Worm (Caenorhabditis elegans): Measurements from ENCODE around the gene pgph-1.

The pgph-1 gene

ce11 chrV:5726463-5726862, 26.9 kb downstream of the pgph-1 start, which contains the start of gene K09H11.4:
K09H11.4 (minus strand) TSS chrV:5726563.
- TF ChIP-seq ceh-58 (GFP tag; IDR thresholded peaks at IDR 0.05): no peak

- no peak for TF ChIP-seq hlh-26 (GFP tag; conservative IDR thresholded peaks at IDR 0.05)
- TF ChIP-seq rcor-1 (GFP tag; IDR thresholded peaks at IDR 0.05): no peak
- 0 out of 2 replicates have a peak, but pooled peaks have one; percentile 17 for TF ChIP-seq madf-6 (GFP tag; IDR thresholded peaks at IDR 0.05)
These were observed 28.9 kb downstream of the pgph-1 start for ce11 chrV:5724395-5724794.

- TF ChIP-seq ceh-58 (GFP tag; IDR thresholded peaks at IDR 0.05) (0 out of 2 replicates have a peak, but pooled peaks have one; percentile 19), hrde-1 (tag; optimal IDR thresholded peaks at IDR 0.05; ENCODE audit: borderline replicate concordance) (peak; percentile 37), C06A6.2 (GFP tag; conservative IDR thresholded peaks at IDR 0.05) (no peak), ztf-26 (tag; optimal IDR thresholded peaks at IDR 0.05) (no peak), egl-44 (GFP tag; IDR thresholded peaks at IDR 0.05) (no peak), attf-6 (GFP tag; IDR thresholded peaks at IDR 0.05) (0 out of 2 replicates have a peak, but pooled peaks have one; percentile 19), lsl-1 (GFP tag; optimal IDR thresholded peaks at IDR 0.05) (peak; percentile 53), madf-6 (GFP tag; IDR thresholded peaks at IDR 0.05) (peak; percentile 65; the same call in 1 of the 2 replicates), hmg-1.2 (GFP tag; IDR thresholded peaks at IDR 0.05) (0 out of 2 replicates have a peak, but pooled peaks have one; percentile 18), efl-1 (GFP tag; optimal IDR thresholded peaks at IDR 0.05) (peak; percentile 34), B0336.3 (GFP tag; IDR thresholded peaks at IDR 0.05) (peak; percentile 29; the same call in 1 of the 2 replicates), pbrm-1 (GFP tag; IDR thresholded peaks at IDR 0.05) (0 out of 2 replicates have a peak, but pooled peaks have one; percentile 18), nhr-90 (tag; optimal IDR thresholded peaks at IDR 0.05) (no peak), F33H1.4 (GFP tag; IDR thresholded peaks at IDR 0.05) (peak; percentile 33; the same call in 1 of the 2 replicates), F39B2.1 (GFP tag; IDR thresholded peaks at IDR 0.05) (no peak), him-1 (tag; optimal IDR thresholded peaks at IDR 0.05) (peak; percentile 54), xnd-1 (tag; optimal IDR thresholded peaks at IDR 0.05) (peak; percentile 34), lir-1 (GFP tag; conservative IDR thresholded peaks at IDR 0.05) (no peak)
These were observed 31.2 kb downstream of the pgph-1 start for ce11 chrV:5722093-5722492.

ce11 chrV:5717237-5717935, 35.9 kb downstream of the pgph-1 start, which contains the start of gene rga-3:
rga-3 (plus strand) TSS chrV:5717885.
- TF ChIP-seq hmg-1.2 (GFP tag; IDR thresholded peaks at IDR 0.05): peak; percentile 60
- peak; percentile 55; the same call in 1 of the 2 replicates for TF ChIP-seq ceh-100 (GFP tag; IDR thresholded peaks at IDR 0.05)
- TF ChIP-seq T26A5.8 (tag; optimal IDR thresholded peaks at IDR 0.05): no peak
- TF ChIP-seq snpc-1.1 (tag; optimal IDR thresholded peaks at IDR 0.05; ENCODE audit: insufficient read depth): peak; percentile 82
- TF ChIP-seq somi-1 (GFP tag; optimal IDR thresholded peaks at IDR 0.05): no peak
- peak; percentile 66; the same call in 1 of the 2 replicates for TF ChIP-seq Y53G8AR.9 (GFP tag; conservative IDR thresholded peaks at IDR 0.05)
- TF ChIP-seq hlh-26 (GFP tag; conservative IDR thresholded peaks at IDR 0.05): no peak
- no peak for TF ChIP-seq attf-5 (GFP tag; optimal IDR thresholded peaks at IDR 0.05)
- no peak for TF ChIP-seq nfya-1 (tag; optimal IDR thresholded peaks at IDR 0.05; ENCODE audit: borderline replicate concordance, insufficient read depth)
- TF ChIP-seq snpc-4 (GFP tag; optimal IDR thresholded peaks at IDR 0.05): peak; percentile 62
- peak in 3 of 4 experiments; percentile 49 to 68 (median 64) for TF ChIP-seq snpc-4 (tag; optimal IDR thresholded peaks at IDR 0.05)
- no peak for TF ChIP-seq unc-62 (GFP tag; optimal IDR thresholded peaks at IDR 0.05)
- TF ChIP-seq nhr-80 (tag; optimal IDR thresholded peaks at IDR 0.05): no peak
- TF ChIP-seq hsf-1 (GFP tag; IDR thresholded peaks at IDR 0.05): peak; percentile 82
- TF ChIP-seq F55B11.4 (tag; optimal IDR thresholded peaks at IDR 0.05; ENCODE audit: borderline replicate concordance, insufficient read depth): no peak
- peak; percentile 97 for TF ChIP-seq efl-1 (GFP tag; optimal IDR thresholded peaks at IDR 0.05)
- TF ChIP-seq aptf-2 (GFP tag; conservative IDR thresholded peaks at IDR 0.05): no peak
- TF ChIP-seq ztf-25 (GFP tag; IDR thresholded peaks at IDR 0.05): 0 out of 2 replicates have a peak, but pooled peaks have one; percentile 34
- peak; percentile 98 for TF ChIP-seq D2030.7 (GFP tag; IDR thresholded peaks at IDR 0.05)
- no peak for TF ChIP-seq T07F8.4 (tag; optimal IDR thresholded peaks at IDR 0.05)
- no peak for TF ChIP-seq zim-3 (tag; optimal IDR thresholded peaks at IDR 0.05)
- TF ChIP-seq tbx-9 (tag; optimal IDR thresholded peaks at IDR 0.05; ENCODE audit: borderline replicate concordance): no peak
- TF ChIP-seq ceh-79 (tag; optimal IDR thresholded peaks at IDR 0.05): no peak
- TF ChIP-seq attf-6 (GFP tag; IDR thresholded peaks at IDR 0.05): peak; percentile 74; the same call in 1 of the 2 replicates
- no peak for TF ChIP-seq nhr-179 (tag; optimal IDR thresholded peaks at IDR 0.05)

All from whole organism, young adult.